Fruit fly (Drosophila melanogaster) whole organism, embryonic: Measurements from ENCODE around the gene Lip3.

Source experiments
- Adf1 ChIP-seq: fragments of 200-800 bp; sonication (Bioruptor generic); IDR thresholded peaks from 2 replicates; pipeline ENCODE4 v1.3.6; 2022; ENCODE audit warnings: missing biosample characterization, missing genetic modification characterization
- Blimp-1 ChIP-seq: fragments of 200-800 bp; sonication (Bioruptor generic); optimal IDR thresholded peaks from 3 replicates; lab custom pipeline; 2018; ENCODE audit warnings: missing biosample characterization, missing genetic modification characterization, mild to moderate bottlenecking, moderate library complexity, missing genetic modification reagents
- CG10431 ChIP-seq: fragments of 200-800 bp; sonication (Bioruptor generic); optimal IDR thresholded peaks from 3 replicates; lab custom pipeline; 2018; ENCODE audit warnings: missing biosample characterization, mild to moderate bottlenecking, missing genetic modification characterization
- CG15601 ChIP-seq: fragments of 200-800 bp; sonication (Bioruptor generic); optimal IDR thresholded peaks from 3 replicates; lab custom pipeline; 2019; ENCODE audit warnings: missing biosample characterization, mild to moderate bottlenecking, missing genetic modification characterization, moderate library complexity
- CG1603 ChIP-seq: fragments of 200-800 bp; sonication (Bioruptor generic); optimal IDR thresholded peaks from 2 replicates; lab custom pipeline; 2019; ENCODE audit warnings: missing biosample characterization, mild to moderate bottlenecking, missing genetic modification characterization, moderate library complexity
- CG2120 ChIP-seq: fragments of 200-800 bp; sonication (Bioruptor generic); optimal IDR thresholded peaks from 3 replicates; lab custom pipeline; 2016; ENCODE audit warnings: missing biosample characterization, missing genetic modification characterization
- CG2129 ChIP-seq: fragments of 200-800 bp; sonication (Bioruptor generic); IDR thresholded peaks from 2 replicates; pipeline ENCODE4 v1.3.6; 2022; ENCODE audit warnings: missing biosample characterization, missing genetic modification characterization; ENCODE audit not compliant: partially characterized antibody
- CG33213 ChIP-seq: fragments of 200-800 bp; sonication (Bioruptor generic); optimal IDR thresholded peaks from 3 replicates; lab custom pipeline; 2016; ENCODE audit warnings: missing biosample characterization, missing genetic modification characterization
- CG34224 ChIP-seq: fragments of 200-800 bp; sonication (Bioruptor generic); IDR thresholded peaks from 3 replicates; pipeline ENCODE4 v1.3.6; 2022; ENCODE audit warnings: missing biosample characterization, missing genetic modification characterization; ENCODE audit not compliant: partially characterized antibody
- CG3847 ChIP-seq: fragments of 200-800 bp; sonication (Bioruptor generic); IDR thresholded peaks from 2 replicates; pipeline ENCODE4 v1.3.6; 2022; ENCODE audit warnings: missing biosample characterization, missing genetic modification characterization
- CG6765 ChIP-seq: fragments of 200-800 bp; sonication (Bioruptor generic); optimal IDR thresholded peaks from 3 replicates; lab custom pipeline; 2017; ENCODE audit warnings: missing biosample characterization, mild to moderate bottlenecking, missing genetic modification characterization
- CG7372 ChIP-seq: fragments of 200-800 bp; sonication (Bioruptor generic); IDR thresholded peaks from 2 replicates; pipeline ENCODE4 v1.3.6; 2022; ENCODE audit warnings: missing biosample characterization, missing genetic modification characterization
- CG7556 ChIP-seq: fragments of 200-800 bp; sonication (Bioruptor generic); optimal IDR thresholded peaks from 2 replicates; lab custom pipeline; 2017; ENCODE audit warnings: missing biosample characterization, mild to moderate bottlenecking, missing genetic modification characterization
- CG8359 ChIP-seq: fragments of 200-800 bp; sonication (Bioruptor generic); optimal IDR thresholded peaks from 2 replicates; lab custom pipeline; 2017; ENCODE audit warnings: missing biosample characterization, mild to moderate bottlenecking, missing genetic modification characterization, borderline replicate concordance
- Doc2 ChIP-seq: fragments of 200-800 bp; sonication (Bioruptor generic); IDR thresholded peaks from 2 replicates; pipeline ENCODE4 v1.3.6; 2022; ENCODE audit warnings: missing biosample characterization, missing genetic modification characterization
- Drgx ChIP-seq: fragments of 200-800 bp; sonication (Bioruptor generic); IDR thresholded peaks from 2 replicates; pipeline ENCODE4 v1.3.6; 2022; ENCODE audit warnings: missing biosample characterization, missing genetic modification characterization
- ERR ChIP-seq: fragments of 200-800 bp; sonication (Bioruptor generic); optimal IDR thresholded peaks from 2 replicates; lab custom pipeline; 2016; ENCODE audit warnings: missing biosample characterization, missing genetic modification characterization
- Fer3 ChIP-seq: fragments of 200-800 bp; sonication (Bioruptor generic); optimal IDR thresholded peaks from 2 replicates; lab custom pipeline; 2018; ENCODE audit warnings: missing biosample characterization, mild to moderate bottlenecking, missing genetic modification characterization, moderate library complexity
- Gug ChIP-seq: fragments of 200-800 bp; sonication (Bioruptor generic); IDR thresholded peaks from 4 replicates; pipeline ENCODE4 v1.3.6; 2022; ENCODE audit warnings: missing biosample characterization, missing genetic modification characterization
- Hand ChIP-seq: fragments of 200-800 bp; sonication (Bioruptor generic); optimal IDR thresholded peaks from 2 replicates; lab custom pipeline; 2017; ENCODE audit warnings: mild to moderate bottlenecking, missing biosample characterization, missing genetic modification reagents, missing genetic modification characterization
- HmgD ChIP-seq: fragments of 200-800 bp; sonication (Bioruptor generic); optimal IDR thresholded peaks from 3 replicates; lab custom pipeline; 2016; ENCODE audit warnings: missing biosample characterization, missing genetic modification characterization
- Hsf ChIP-seq: fragments of 200-800 bp; sonication (Bioruptor generic); optimal IDR thresholded peaks from 3 replicates; lab custom pipeline; 2016; ENCODE audit warnings: missing biosample characterization, missing genetic modification characterization
- Jarid2 ChIP-seq: fragments of 200-800 bp; sonication (Bioruptor generic); optimal IDR thresholded peaks from 3 replicates; lab custom pipeline; 2017; ENCODE audit warnings: mild to moderate bottlenecking, missing biosample characterization, missing genetic modification reagents, missing genetic modification characterization
- NFAT ChIP-seq: fragments of 200-800 bp; sonication (Bioruptor generic); IDR thresholded peaks from 2 replicates; pipeline ENCODE4 v1.3.6; 2022; ENCODE audit warnings: missing biosample characterization, missing genetic modification characterization
- Nf-YA ChIP-seq: fragments of 200-800 bp; sonication (Bioruptor generic); IDR thresholded peaks from 2 replicates; pipeline ENCODE4 v1.3.6; 2022; ENCODE audit warnings: missing biosample characterization, missing genetic modification characterization
- Ravus ChIP-seq: fragments of 200-800 bp; sonication (Bioruptor generic); IDR thresholded peaks from 2 replicates; pipeline ENCODE4 v1.3.6; 2022; ENCODE audit warnings: missing biosample characterization, missing genetic modification characterization
- Side ChIP-seq: fragments of 200-800 bp; sonication (Bioruptor generic); optimal IDR thresholded peaks from 2 replicates; lab custom pipeline; 2016; ENCODE audit warnings: missing biosample characterization, missing genetic modification characterization
- Trl ChIP-seq, 3 experiments: fragments of >200 bp in 2 of 3; fragments of 200-800 bp in 1 of 3; sonication (Bioruptor generic) in 1 of 3; optimal IDR thresholded peaks; 2 replicates in 1 of 3; 3 replicates in 2 of 3; lab custom pipeline; 2016 to 2017; ENCODE audit warnings: missing biosample characterization in 1 of 3, missing genetic modification characterization in 1 of 3
- abd-A ChIP-seq: fragments of 200-800 bp; sonication (Bioruptor generic); optimal IDR thresholded peaks from 3 replicates; lab custom pipeline; 2019; ENCODE audit warnings: missing biosample characterization, mild to moderate bottlenecking, missing genetic modification characterization, moderate library complexity
- bab2 ChIP-seq: fragments of 200-800 bp; sonication (Bioruptor generic); optimal IDR thresholded peaks from 2 replicates; lab custom pipeline; 2016; ENCODE audit warnings: missing biosample characterization, missing genetic modification characterization
- cas ChIP-seq: fragments of 200-800 bp; sonication (Bioruptor generic); IDR thresholded peaks from 2 replicates; pipeline ENCODE4 v1.3.6; 2022; ENCODE audit warnings: missing biosample characterization, missing genetic modification characterization
- cg ChIP-seq: fragments of 200-800 bp; sonication (Bioruptor generic); optimal IDR thresholded peaks from 3 replicates; lab custom pipeline; 2019; ENCODE audit warnings: missing biosample characterization, mild to moderate bottlenecking, missing genetic modification characterization, moderate library complexity
- disco-r ChIP-seq: fragments of 200-800 bp; sonication (Bioruptor generic); optimal IDR thresholded peaks from 2 replicates; lab custom pipeline; 2016; ENCODE audit warnings: missing biosample characterization, missing genetic modification characterization
- dmrt99B ChIP-seq: fragments of 200-800 bp; sonication (Bioruptor generic); optimal IDR thresholded peaks from 2 replicates; lab custom pipeline; 2018; ENCODE audit warnings: missing biosample characterization, mild to moderate bottlenecking, missing genetic modification characterization, moderate library complexity
- esg ChIP-seq: fragments of 200-800 bp; sonication (Bioruptor generic); conservative IDR thresholded peaks from 2 replicates; pipeline ENCODE4 v1.3.6; 2022; ENCODE audit warnings: missing biosample characterization, missing genetic modification characterization
- fru ChIP-seq: fragments of >200 bp; optimal IDR thresholded peaks from 2 replicates; lab custom pipeline; 2017
- grn ChIP-seq: fragments of 200-800 bp; sonication (Bioruptor generic); optimal IDR thresholded peaks from 3 replicates; lab custom pipeline; 2017; ENCODE audit warnings: missing biosample characterization, missing genetic modification characterization
- gro ChIP-seq: fragments of 200-800 bp; sonication (Bioruptor generic); optimal IDR thresholded peaks from 2 replicates; lab custom pipeline; 2016; ENCODE audit warnings: missing biosample characterization, missing genetic modification characterization
- hkb ChIP-seq, 2 experiments: fragments of 200-800 bp in 1 of 2; fragments of >200 bp in 1 of 2; sonication (Bioruptor generic) in 1 of 2; IDR thresholded peaks in 1 of 2; optimal IDR thresholded peaks in 1 of 2; 2 replicates each; pipeline versions ENCODE4 v1.3.6 to Lab custom; 2017 to 2022; ENCODE audit warnings: missing biosample characterization in 1 of 2, missing genetic modification characterization in 1 of 2
- ind ChIP-seq: fragments of 200-800 bp; sonication (Bioruptor generic); optimal IDR thresholded peaks from 3 replicates; lab custom pipeline; 2016; ENCODE audit warnings: missing biosample characterization, missing genetic modification characterization
- lilli ChIP-seq: fragments of 200-800 bp; sonication (Bioruptor generic); optimal IDR thresholded peaks from 3 replicates; lab custom pipeline; 2016; ENCODE audit warnings: missing biosample characterization, missing genetic modification characterization
- lola ChIP-seq, 3 experiments: fragments of >200 bp in 2 of 3; fragments of 200-800 bp in 1 of 3; sonication (Bioruptor generic) in 1 of 3; optimal IDR thresholded peaks; 2 replicates each; lab custom pipeline; 2017 to 2019; ENCODE audit warnings: missing biosample characterization in 3 of 3, missing genetic modification characterization in 3 of 3, mild to moderate bottlenecking in 1 of 3, moderate library complexity in 1 of 3
- luna ChIP-seq: fragments of 200-800 bp; sonication (Bioruptor generic); optimal IDR thresholded peaks from 2 replicates; lab custom pipeline; 2016; ENCODE audit warnings: missing biosample characterization, missing genetic modification characterization
- onecut ChIP-seq: fragments of 200-800 bp; sonication (Bioruptor generic); IDR thresholded peaks from 2 replicates; pipeline ENCODE4 v1.3.6; 2022; ENCODE audit warnings: missing biosample characterization, missing genetic modification characterization
- pnt ChIP-seq: fragments of 200-800 bp; sonication (Bioruptor generic); optimal IDR thresholded peaks from 3 replicates; lab custom pipeline; 2016; ENCODE audit warnings: missing biosample characterization, missing genetic modification characterization
- psq ChIP-seq: fragments of 200-800 bp; sonication (Bioruptor generic); optimal IDR thresholded peaks from 2 replicates; lab custom pipeline; 2017; ENCODE audit warnings: missing biosample characterization, missing genetic modification characterization
- tio ChIP-seq: fragments of 200-800 bp; sonication (Bioruptor generic); optimal IDR thresholded peaks from 2 replicates; lab custom pipeline; 2017; ENCODE audit warnings: missing biosample characterization, missing genetic modification characterization, inconsistent platforms
- vfl ChIP-seq: fragments of 200-800 bp; sonication (Bioruptor generic); optimal IDR thresholded peaks from 2 replicates; lab custom pipeline; 2016; ENCODE audit warnings: missing biosample characterization, missing genetic modification characterization

Lip3 gene

dm6 chr3R:13366561-13367518 is 4.9 kb downstream of the Lip3 start, which contains the start of gene Elp6 (continued):
- TF ChIP-seq cas, result no peak
- TF ChIP-seq Adf1 (GFP tag; lab: Robert Waterston, UW), result no peak
- TF ChIP-seq gro (GFP tag; lab: Kevin White, UChicago), result peak; percentile 44
- peak; percentile 69 for TF ChIP-seq CG6765
- no peak for TF ChIP-seq fru
- TF ChIP-seq lilli, result peak; percentile 69
- peak; percentile 78 for TF ChIP-seq NFAT (GFP tag; lab: Robert Waterston, UW)
- TF ChIP-seq CG8359 (GFP tag; lab: Kevin White, UChicago), result no peak
- TF ChIP-seq Gug, result peak; percentile 53; the same call in 2 of the 4 replicates
- no peak for TF ChIP-seq hkb (optimal IDR thresholded peaks at IDR 0.05; lab: Kevin White, UChicago)
- TF ChIP-seq hkb (GFP tag; IDR thresholded peaks at IDR 0.05; lab: Robert Waterston, UW), result peak; percentile 60; the same call in 1 of the 2 replicates
- peak; percentile 37 for TF ChIP-seq onecut (GFP tag; lab: Robert Waterston, UW)
- peak; percentile 25 for TF ChIP-seq Jarid2 (GFP tag; lab: Kevin White, UChicago)
- TF ChIP-seq Side (GFP tag; lab: Kevin White, UChicago), result peak; percentile 3
- TF ChIP-seq CG1603 (tag; lab: Kevin White, UChicago), result no peak
- TF ChIP-seq pnt, result peak; percentile 9
- no peak for TF ChIP-seq vfl (GFP tag; lab: Kevin White, UChicago)
- TF ChIP-seq Ravus (GFP tag; lab: Robert Waterston, UW), result no peak; the same call in 1 of the 2 replicates
- no peak for TF ChIP-seq HmgD (GFP tag; lab: Kevin White, UChicago)
- TF ChIP-seq lola (GFP tag; optimal IDR thresholded peaks at IDR 0.05; lab: Kevin White, UChicago), result no peak
- 0 out of 2 replicates have a peak, but pooled peaks have one; percentile 18 for TF ChIP-seq Nf-YA (GFP tag; lab: Robert Waterston, UW)
- peak; percentile 3 for TF ChIP-seq psq
- TF ChIP-seq CG2129 (GFP tag; lab: Robert Waterston, UW), result no peak
- TF ChIP-seq abd-A (tag; lab: Kevin White, UChicago), result no peak
- TF ChIP-seq CG15601, result no peak
- peak; percentile 51 for TF ChIP-seq disco-r (GFP tag; lab: Kevin White, UChicago)
- peak; percentile 48 for TF ChIP-seq Blimp-1 (GFP tag; lab: Kevin White, UChicago)
- peak; percentile 61 for TF ChIP-seq Hand (GFP tag; lab: Kevin White, UChicago)
- peak; percentile 73 for TF ChIP-seq dmrt99B (tag; lab: Kevin White, UChicago)
- TF ChIP-seq CG3847 (GFP tag; lab: Robert Waterston, UW), result peak; percentile 32; the same call in 1 of the 2 replicates
- peak; percentile 89 for TF ChIP-seq CG7556
- peak; percentile 86 for TF ChIP-seq CG2120 (GFP tag; lab: Kevin White, UChicago)
- peak; percentile 39 for TF ChIP-seq bab2
- peak; percentile 37 for TF ChIP-seq CG33213 (GFP tag; lab: Kevin White, UChicago)
- TF ChIP-seq Hsf (GFP tag; lab: Kevin White, UChicago), result peak; percentile 75
- no peak for TF ChIP-seq Doc2 (GFP tag; lab: Robert Waterston, UW)
- TF ChIP-seq ERR (GFP tag; lab: Kevin White, UChicago), result no peak
- TF ChIP-seq Trl (optimal IDR thresholded peaks at IDR 0.05; lab: Kevin White, UChicago), result no peak
- TF ChIP-seq Trl (GFP tag; optimal IDR thresholded peaks at IDR 0.05; lab: Kevin White, UChicago), result peak; percentile 53
- no peak for TF ChIP-seq luna (GFP tag; lab: Kevin White, UChicago)
- TF ChIP-seq ind (GFP tag; lab: Kevin White, UChicago), result peak; percentile 68
- TF ChIP-seq CG34224, result no peak
- TF ChIP-seq Drgx, result peak; percentile 63
- TF ChIP-seq tio (GFP tag; lab: Kevin White, UChicago), result peak; percentile 82
- TF ChIP-seq Fer3 (tag; lab: Kevin White, UChicago), result peak; percentile 65
- no peak for TF ChIP-seq grn
- peak; percentile 52; the same call in 1 of the 2 replicates for TF ChIP-seq CG7372 (GFP tag; lab: Robert Waterston, UW)
- peak; percentile 64 for TF ChIP-seq esg (GFP tag; lab: Robert Waterston, UW)
- no peak for TF ChIP-seq cg (GFP tag; lab: Kevin White, UChicago)
- peak; percentile 71 for TF ChIP-seq CG10431
